Fruit fly (Drosophila melanogaster): ENCODE results near the gene Tollo.

dm6 chr3L:15226608-15227007 is 8.8 kb upstream of the Tollo start:
- TF ChIP-seq CG8478 (optimal IDR thresholded peaks at IDR 0.05), result no peak
- no peak for TF ChIP-seq psq (optimal IDR thresholded peaks at IDR 0.05)
- TF ChIP-seq pan (optimal IDR thresholded peaks at IDR 0.05), result no peak
- no peak for TF ChIP-seq Dll (optimal IDR thresholded peaks at IDR 0.05)
- TF ChIP-seq EcR (GFP tag; optimal IDR thresholded peaks at IDR 0.05), result no peak
- TF ChIP-seq usp (GFP tag; optimal IDR thresholded peaks at IDR 0.05), result no peak
